Fruit fly (Drosophila melanogaster) whole organism, wandering third instar larva: ENCODE results near the gene St2.
A peak's percentile ranks its signal among the peaks of the same experiment; 100 is the strongest.

Experiments used
- Abd-B ChIP-seq: fragments of >200 bp; optimal IDR thresholded peaks from 2 replicates; lab custom pipeline; 2017; ENCODE audit warnings: missing biosample characterization, missing genetic modification characterization
- CG32264 ChIP-seq: fragments of 200-800 bp; sonication (Bioruptor generic); optimal IDR thresholded peaks from 2 replicates; lab custom pipeline; 2016; ENCODE audit warnings: missing biosample characterization, missing genetic modification characterization
- CG9705 ChIP-seq: fragments of 200-800 bp; sonication (Bioruptor generic); optimal IDR thresholded peaks from 2 replicates; lab custom pipeline; 2018; ENCODE audit warnings: missing biosample characterization, mild to moderate bottlenecking, missing genetic modification characterization
- Dfd ChIP-seq: fragments of >200 bp; optimal IDR thresholded peaks from 2 replicates; lab custom pipeline; 2017; ENCODE audit warnings: missing biosample characterization, missing genetic modification characterization
- Dif ChIP-seq: fragments of 200-275, 200-300 bp; sonication (Bioruptor generic); optimal IDR thresholded peaks from 2 replicates; lab custom pipeline; 2018; ENCODE audit warnings: missing biosample characterization, missing genetic modification characterization; ENCODE audit not compliant: partially characterized antibody
- Hr78 ChIP-seq: fragments of >200 bp; optimal IDR thresholded peaks from 2 replicates; lab custom pipeline; 2017; ENCODE audit warnings: missing biosample characterization, missing genetic modification characterization
- Hr83 ChIP-seq: fragments of 200-300 bp; sonication (Bioruptor generic); optimal IDR thresholded peaks from 2 replicates; lab custom pipeline; 2016; ENCODE audit warnings: missing biosample characterization, mild to moderate bottlenecking, missing genetic modification characterization, moderate library complexity; ENCODE audit not compliant: poor library complexity, severe bottlenecking
- Jra ChIP-seq: sonication (Bioruptor generic); optimal IDR thresholded peaks from 2 replicates; lab custom pipeline; 2016; ENCODE audit warnings: missing biosample characterization, missing genetic modification characterization
- Mio ChIP-seq: sonication (Bioruptor generic); optimal IDR thresholded peaks from 2 replicates; lab custom pipeline; 2016; ENCODE audit warnings: missing biosample characterization, missing genetic modification characterization
- N ChIP-seq: fragments of >200 bp; optimal IDR thresholded peaks from 2 replicates; lab custom pipeline; 2018; ENCODE audit warnings: missing biosample characterization, missing external identifiers, missing genetic modification characterization
- OdsH ChIP-seq: fragments of 200-800 bp; sonication (Bioruptor generic); optimal IDR thresholded peaks from 2 replicates; lab custom pipeline; 2016; ENCODE audit warnings: missing biosample characterization, mild to moderate bottlenecking, missing genetic modification characterization
- Vsx2 ChIP-seq: fragments of 200-300, 225-300 bp; sonication (Bioruptor generic); optimal IDR thresholded peaks from 2 replicates; lab custom pipeline; 2018; ENCODE audit warnings: missing biosample characterization, missing genetic modification characterization; ENCODE audit not compliant: partially characterized antibody
- br ChIP-seq: fragments of 200-800 bp; sonication (Bioruptor generic); optimal IDR thresholded peaks from 2 replicates; lab custom pipeline; 2016; ENCODE audit warnings: missing biosample characterization, missing genetic modification characterization
- dl ChIP-seq, 2 experiments: fragments of 175-275, 200-275 bp in 1 of 2; fragments of 200-275 bp in 1 of 2; sonication (Bioruptor generic); optimal IDR thresholded peaks; lab custom pipeline; 2018; ENCODE audit warnings: mild to moderate bottlenecking in 2 of 2, missing biosample characterization in 2 of 2, missing genetic modification characterization in 2 of 2, moderate library complexity in 2 of 2; ENCODE audit not compliant: partially characterized antibody in 2 of 2, insufficient read depth in 1 of 2
- ey ChIP-seq: fragments of 200-800 bp; sonication (Bioruptor generic); optimal IDR thresholded peaks from 2 replicates; lab custom pipeline; 2016; ENCODE audit warnings: missing biosample characterization, missing genetic modification characterization
- foxo ChIP-seq, 2 experiments: fragments of 200-800 bp; sonication (Bioruptor generic); optimal IDR thresholded peaks; 2 replicates in 1 of 2; 3 replicates in 1 of 2; lab custom pipeline; 2016 to 2017; ENCODE audit warnings: missing biosample characterization in 2 of 2, missing genetic modification characterization in 2 of 2
- fru ChIP-seq: fragments of 200-800 bp; sonication (Bioruptor generic); optimal IDR thresholded peaks from 3 replicates; lab custom pipeline; 2016; ENCODE audit warnings: missing biosample characterization, mild to moderate bottlenecking, missing genetic modification characterization
- jim ChIP-seq: fragments of 175-275, 200-325 bp; sonication (Bioruptor generic); optimal IDR thresholded peaks from 2 replicates; lab custom pipeline; 2016; ENCODE audit warnings: missing biosample characterization, mild to moderate bottlenecking, missing genetic modification characterization
- lola ChIP-seq: fragments of >200 bp; optimal IDR thresholded peaks from 2 replicates; lab custom pipeline; 2017; ENCODE audit warnings: missing biosample characterization, missing genetic modification characterization
- rgr ChIP-seq: fragments of 200-800 bp; sonication (Bioruptor generic); optimal IDR thresholded peaks from 3 replicates; lab custom pipeline; 2016; ENCODE audit warnings: missing biosample characterization, mild to moderate bottlenecking, missing genetic modification characterization
- tai ChIP-seq: sonication (Bioruptor generic); optimal IDR thresholded peaks from 2 replicates; lab custom pipeline; 2016; ENCODE audit warnings: missing biosample characterization, missing genetic modification characterization

Gene St2

DNA sequence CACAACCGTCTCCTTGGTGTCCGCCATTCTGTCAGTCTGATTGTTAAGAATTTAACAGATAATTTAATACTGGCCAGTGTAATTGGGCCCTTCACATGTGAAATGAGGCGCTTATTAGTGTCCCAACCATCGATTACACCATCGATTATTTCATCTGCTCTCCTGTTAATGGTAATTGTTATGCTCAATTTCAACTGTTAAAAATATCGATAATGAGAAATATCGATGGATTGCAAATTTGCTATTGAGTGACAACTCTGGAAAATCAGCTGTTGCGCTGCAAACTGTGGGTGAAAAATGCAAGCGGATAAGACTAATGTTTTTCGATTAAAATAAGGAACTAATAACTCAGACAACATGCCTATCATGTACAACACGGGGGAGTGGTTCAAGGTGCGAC, 15.1 kb downstream of the St2 start, which contains the start of the genes TrpRS and Vps16A:
Gene TrpRS, minus strand, starts transcription at position 140 of the 400 bp plus-strand sequence.
Gene Vps16A, plus strand, starts transcription at position 255 of the 400 bp plus-strand sequence.
- TF ChIP-seq Hr78 (GFP tag; lab: Kevin White, UChicago) (no peak), dl (GFP tag; optimal IDR thresholded peaks at IDR 0.05; lab: Kevin White, UChicago; ENCODE audit: insufficient read depth in 1 of 2, partially characterized antibody in 2 of 2) (no peak), OdsH (GFP tag; lab: Kevin White, UChicago) (no peak), Hr83 (peak; percentile 43), Dif (peak; percentile 3)

- TF ChIP-seq Jra (no peak), tai (no peak), Mio (GFP tag; lab: Kevin White, UChicago) (no peak), lola (GFP tag; lab: Kevin White, UChicago) (no peak), fru (GFP tag; lab: Kevin White, UChicago) (no peak), ey (no peak), Abd-B (no peak), jim (GFP tag; lab: Kevin White, UChicago) (no peak), br (GFP tag; lab: Kevin White, UChicago) (no peak), dl (GFP tag; optimal IDR thresholded peaks at IDR 0.05; lab: Kevin White, UChicago; ENCODE audit: insufficient read depth in 1 of 2, partially characterized antibody in 2 of 2) (no peak), Vsx2 (GFP tag; lab: Kevin White, UChicago) (no peak), Hr83 (no peak), CG9705 (GFP tag; lab: Kevin White, UChicago) (no peak), foxo (GFP tag; optimal IDR thresholded peaks at IDR 0.05; lab: Kevin White, UChicago) (no peak), N (GFP tag; lab: Kevin White, UChicago) (no peak), CG32264 (GFP tag; lab: Kevin White, UChicago) (no peak), rgr (GFP tag; lab: Kevin White, UChicago) (no peak)
Observed at dm6 chr3R:9287710-9288109, 36.1 kb downstream of the St2 start.

DNA sequence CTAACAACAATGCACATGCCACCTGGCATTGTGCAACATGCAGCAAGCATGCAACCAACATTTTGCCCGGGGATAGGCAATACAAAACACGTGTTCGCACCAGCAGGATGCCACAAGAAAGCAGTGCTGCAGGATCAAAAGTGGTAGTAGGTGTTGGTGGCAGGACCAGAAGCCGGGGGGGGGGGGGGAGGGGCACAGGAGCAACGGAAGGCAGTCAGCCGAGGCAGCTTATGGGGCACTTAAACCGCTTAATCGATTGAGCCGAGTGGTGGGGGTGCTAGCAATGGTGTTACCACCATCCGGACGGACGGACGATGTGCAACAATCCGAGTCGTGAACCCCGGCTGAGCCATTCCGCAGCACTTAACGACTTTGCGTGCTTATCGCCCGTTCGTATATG, 45.5 kb downstream of the St2 start:
- TF ChIP-seq Dfd: peak; percentile 86
- TF ChIP-seq Hr83: no peak
- TF ChIP-seq tai: no peak
